Worm (Caenorhabditis elegans) whole organism, L3 larva: Measurements from ENCODE around the gene R03D7.15.
"Not testable (repeated sequence)": the region's sequence is repeated elsewhere in the genome, so short reads cannot be mapped to it uniquely, and the experiment has no call there.

ENCODE experiments used
- R02D3.7 ChIP-seq: fragments of 150-350 bp; optimal IDR thresholded peaks from 2 replicates; lab custom pipeline; 2014; ENCODE audit warnings: missing biosample characterization, missing genetic modification characterization
- ZK546.5 ChIP-seq: sonication (generic microtip); optimal IDR thresholded peaks from 2 replicates; lab custom pipeline; 2017; ENCODE audit warnings: missing biosample characterization, missing genetic modification characterization
- aly-2 ChIP-seq: fragments of 150-350 bp; optimal IDR thresholded peaks from 2 replicates; lab custom pipeline; 2014; ENCODE audit warnings: missing biosample characterization, missing genetic modification characterization
- ceh-16 ChIP-seq: sonication (generic microtip); optimal IDR thresholded peaks from 2 replicates; lab custom pipeline; 2017; ENCODE audit warnings: missing biosample characterization, missing genetic modification characterization
- ceh-28 ChIP-seq: fragments of 150-350 bp; optimal IDR thresholded peaks from 2 replicates; lab custom pipeline; 2014; ENCODE audit warnings: missing biosample characterization, missing genetic modification reagents, missing genetic modification characterization
- daf-12 ChIP-seq: fragments of 150-350 bp; optimal IDR thresholded peaks from 2 replicates; lab custom pipeline; 2014; ENCODE audit warnings: missing biosample characterization, missing genetic modification reagents, missing genetic modification characterization
- egl-5 ChIP-seq: fragments of 150-350 bp; optimal IDR thresholded peaks from 2 replicates; lab custom pipeline; 2017; ENCODE audit warnings: missing biosample characterization, missing genetic modification reagents, missing genetic modification characterization, inconsistent platforms
- elt-1 ChIP-seq: fragments of 150-350 bp; optimal IDR thresholded peaks from 2 replicates; lab custom pipeline; 2014; ENCODE audit warnings: missing biosample characterization, missing genetic modification characterization
- elt-2 ChIP-seq: sonication (generic microtip); optimal IDR thresholded peaks from 2 replicates; lab custom pipeline; 2016; ENCODE audit warnings: missing genetic modification reagents, mild to moderate bottlenecking, missing genetic modification characterization, missing compliant biosample characterization
- elt-3 ChIP-seq, 3 experiments: fragments of 150-350 bp in 1 of 3; sonication (generic microtip) in 2 of 3; optimal IDR thresholded peaks; 2 replicates in 2 of 3; 4 replicates in 1 of 3; lab custom pipeline; 2014 to 2017; ENCODE audit warnings: missing biosample characterization in 3 of 3, missing genetic modification characterization in 3 of 3
- fkh-10 ChIP-seq: sonication (generic microtip); optimal IDR thresholded peaks from 2 replicates; lab custom pipeline; 2017; ENCODE audit warnings: missing biosample characterization, missing genetic modification reagents, missing genetic modification characterization
- fkh-2 ChIP-seq: fragments of 150-350 bp; optimal IDR thresholded peaks from 2 replicates; lab custom pipeline; 2014; ENCODE audit warnings: missing biosample characterization, missing genetic modification reagents, missing genetic modification characterization
- fos-1 ChIP-seq: fragments of 150-350 bp; optimal IDR thresholded peaks from 2 replicates; lab custom pipeline; 2014; ENCODE audit warnings: missing biosample characterization, missing genetic modification characterization
- lin-15B ChIP-seq: fragments of 150-350 bp; optimal IDR thresholded peaks from 2 replicates; lab custom pipeline; 2014; ENCODE audit warnings: missing biosample characterization, missing genetic modification characterization
- lsy-12 ChIP-seq: sonication (generic microtip); optimal IDR thresholded peaks from 2 replicates; lab custom pipeline; 2016; ENCODE audit warnings: mild to moderate bottlenecking, missing genetic modification characterization, missing compliant biosample characterization
- nfya-1 ChIP-seq: sonication (generic microtip); optimal IDR thresholded peaks from 2 replicates; lab custom pipeline; 2017; ENCODE audit warnings: missing genetic modification characterization, mild to moderate bottlenecking, missing compliant biosample characterization, antibody characterized with exemption, moderate library complexity; ENCODE audit not compliant: insufficient read depth
- nhr-12 ChIP-seq: fragments of 150-350 bp; optimal IDR thresholded peaks from 2 replicates; lab custom pipeline; 2014; ENCODE audit warnings: missing biosample characterization, missing genetic modification characterization
- nhr-237 ChIP-seq: fragments of 150-350 bp; optimal IDR thresholded peaks from 2 replicates; lab custom pipeline; 2014; ENCODE audit warnings: missing biosample characterization, missing genetic modification characterization
- nhr-25 ChIP-seq: sonication (generic microtip); optimal IDR thresholded peaks from 2 replicates; lab custom pipeline; 2017; ENCODE audit warnings: missing biosample characterization, missing genetic modification characterization
- nhr-28 ChIP-seq: fragments of 150-350 bp; optimal IDR thresholded peaks from 2 replicates; lab custom pipeline; 2014; ENCODE audit warnings: missing biosample characterization, missing genetic modification characterization
- nhr-43 ChIP-seq: sonication (generic microtip); optimal IDR thresholded peaks from 2 replicates; lab custom pipeline; 2016; ENCODE audit warnings: mild to moderate bottlenecking, missing genetic modification characterization, missing compliant biosample characterization; ENCODE audit not compliant: poor library complexity, severe bottlenecking
- nhr-76 ChIP-seq: fragments of 150-350 bp; sonication (generic microtip); optimal IDR thresholded peaks from 5 replicates; lab custom pipeline; 2014; ENCODE audit warnings: missing biosample characterization, missing genetic modification characterization
- pha-4 ChIP-seq: fragments of 150-350 bp; optimal IDR thresholded peaks from 2 replicates; lab custom pipeline; 2014; ENCODE audit warnings: missing biosample characterization, missing genetic modification reagents, missing genetic modification characterization
- pqm-1 ChIP-seq: fragments of 150-350 bp; optimal IDR thresholded peaks from 2 replicates; lab custom pipeline; 2017; ENCODE audit warnings: missing biosample characterization, missing genetic modification characterization, inconsistent platforms
- sea-2 ChIP-seq: fragments of 150-350 bp; sonication (generic microtip); optimal IDR thresholded peaks from 4 replicates; lab custom pipeline; 2014; ENCODE audit warnings: missing biosample characterization, missing genetic modification reagents, missing genetic modification characterization
- unc-39 ChIP-seq: sonication (generic microtip); optimal IDR thresholded peaks from 4 replicates; lab custom pipeline; 2017; ENCODE audit warnings: missing biosample characterization, missing genetic modification characterization
- unc-62 ChIP-seq: fragments of 150-350 bp; sonication (generic microtip); optimal IDR thresholded peaks from 4 replicates; lab custom pipeline; 2014; ENCODE audit warnings: missing biosample characterization, missing genetic modification reagents, missing genetic modification characterization
- ztf-11 ChIP-seq: fragments of 150-350 bp; optimal IDR thresholded peaks from 2 replicates; lab custom pipeline; 2014; ENCODE audit warnings: missing biosample characterization, missing genetic modification characterization

R03D7.15 gene

ce11 chrII:10941918-10942317 lies at the start of gene R03D7.15:
Gene R03D7.15 (plus strand): TSS chrII:10942216.
- not testable (repeated sequence) for TF ChIP-seq pha-4, R02D3.7, ZK546.5 (tag; lab: Kevin White, UChicago)
- TF ChIP-seq, all 47 proteins: peak for 0; not testable (repeated sequence) for 47

ce11 chrII:10894996-10895395 lies 47.0 kb upstream of the R03D7.15 start, which contains the start of gene sra-10:
Gene sra-10 (minus strand): TSS chrII:10895096.
- TF ChIP-seq ceh-16 (tag; lab: Kevin White, UChicago) (no peak), unc-39 (tag; lab: Kevin White, UChicago) (no peak), ZK546.5 (tag; lab: Kevin White, UChicago) (no peak), ztf-11 (tag; lab: Kevin White, UChicago) (no peak), nhr-76 (tag; lab: Kevin White, UChicago) (no peak), nhr-25 (tag; lab: Kevin White, UChicago) (no peak)

DNA sequence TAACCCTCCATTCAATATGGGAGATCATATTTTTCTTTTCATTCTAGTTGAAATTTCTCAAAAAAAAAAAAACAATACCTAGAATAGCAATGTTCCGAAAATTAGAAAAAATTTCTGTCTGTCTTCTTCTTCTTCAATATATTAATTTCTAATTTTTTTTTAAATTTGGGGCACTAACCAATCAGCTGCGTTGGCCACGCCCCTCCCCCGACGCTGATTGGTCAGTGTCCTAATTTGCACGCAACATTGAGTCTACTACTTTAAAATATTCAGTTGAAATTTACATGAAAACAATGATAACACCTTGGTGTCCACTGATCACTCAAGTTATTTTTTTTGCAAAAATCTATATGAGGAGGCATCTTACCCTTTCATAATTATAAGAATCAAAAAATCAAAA lies 46.1 kb upstream of the R03D7.15 start:
- no peak for TF ChIP-seq nhr-28 (tag; lab: Kevin White, UChicago)
- peak; percentile 71 for TF ChIP-seq nfya-1
- TF ChIP-seq unc-62 (GFP tag; lab: Kevin White, UChicago): no peak

DNA sequence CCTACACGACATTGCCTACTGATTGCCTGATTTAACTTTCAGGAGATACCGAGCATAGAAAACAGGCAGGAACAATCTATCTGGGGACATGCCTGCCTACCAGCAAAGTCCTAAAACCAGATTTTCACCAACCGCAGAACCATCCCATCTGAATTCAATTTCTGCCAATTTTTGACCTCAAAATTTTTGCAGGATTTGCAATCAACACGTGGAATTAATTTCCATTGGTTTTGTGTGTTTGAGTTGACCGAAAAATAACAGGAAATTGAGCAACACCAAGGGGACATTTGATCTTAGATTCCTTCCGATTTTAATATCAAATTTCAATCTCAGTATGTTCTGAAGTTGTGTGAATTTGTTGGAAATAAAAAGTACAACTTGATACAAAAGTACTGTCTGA lies 43.0 kb upstream of the R03D7.15 start:
- TF ChIP-seq unc-62 (GFP tag; lab: Kevin White, UChicago) (no peak), nhr-28 (tag; lab: Kevin White, UChicago) (no peak), fos-1 (tag; lab: Kevin White, UChicago) (no peak), aly-2 (no peak), unc-39 (tag; lab: Kevin White, UChicago) (no peak), daf-12 (tag; lab: Kevin White, UChicago) (no peak), sea-2 (GFP tag; lab: Kevin White, UChicago) (no peak), elt-1 (tag; lab: Kevin White, UChicago) (no peak), pqm-1 (tag; lab: Kevin White, UChicago) (no peak), lin-15B (no peak)
- TF ChIP-seq, all 47 proteins: peak for 0

DNA sequence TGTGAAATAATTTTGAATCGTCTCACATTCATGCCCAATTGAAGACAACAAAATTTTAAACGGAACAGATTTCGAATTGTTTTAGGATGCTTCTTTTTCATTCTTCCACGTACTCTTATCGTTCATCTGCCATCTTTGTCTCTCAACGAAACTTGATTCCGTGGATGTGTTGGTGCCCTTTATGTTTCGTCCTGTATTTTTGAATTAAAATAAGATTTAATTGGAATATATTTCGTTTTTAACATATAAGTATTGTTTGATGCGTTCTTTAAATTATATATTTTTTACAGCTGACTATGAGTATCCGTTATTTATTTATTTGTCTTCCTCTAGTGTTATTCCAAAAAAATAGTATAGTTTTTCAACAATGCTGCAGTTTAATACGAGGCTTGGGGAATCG lies 39.9 kb upstream of the R03D7.15 start, which contains the start of gene gly-1:
gly-1 (minus strand) TSS at position 101 of the 400 bp plus-strand sequence.
- TF ChIP-seq fkh-2 (tag; lab: Kevin White, UChicago) (no peak), nhr-76 (tag; lab: Kevin White, UChicago) (no peak), nhr-43 (tag; lab: Kevin White, UChicago) (no peak), nhr-25 (tag; lab: Kevin White, UChicago) (no peak), fkh-10 (no peak), elt-2 (no peak), nhr-12 (no peak), lin-15B (no peak), pqm-1 (tag; lab: Kevin White, UChicago) (no peak), ceh-28 (tag; lab: Kevin White, UChicago) (no peak), unc-39 (tag; lab: Kevin White, UChicago) (no peak), nhr-237 (tag; lab: Kevin White, UChicago) (no peak), nhr-28 (tag; lab: Kevin White, UChicago) (no peak), ceh-16 (tag; lab: Kevin White, UChicago) (no peak), egl-5 (tag; lab: Kevin White, UChicago) (no peak), R02D3.7 (tag; lab: Kevin White, UChicago) (no peak)

ce11 chrII:10904379-10904778 lies 37.6 kb upstream of the R03D7.15 start, which contains the start of gene sra-12:
Gene sra-12 (minus strand): TSS chrII:10904479.
- TF ChIP-seq lin-15B; fkh-10; lsy-12 (tag; lab: Kevin White, UChicago): not testable (repeated sequence)

DNA sequence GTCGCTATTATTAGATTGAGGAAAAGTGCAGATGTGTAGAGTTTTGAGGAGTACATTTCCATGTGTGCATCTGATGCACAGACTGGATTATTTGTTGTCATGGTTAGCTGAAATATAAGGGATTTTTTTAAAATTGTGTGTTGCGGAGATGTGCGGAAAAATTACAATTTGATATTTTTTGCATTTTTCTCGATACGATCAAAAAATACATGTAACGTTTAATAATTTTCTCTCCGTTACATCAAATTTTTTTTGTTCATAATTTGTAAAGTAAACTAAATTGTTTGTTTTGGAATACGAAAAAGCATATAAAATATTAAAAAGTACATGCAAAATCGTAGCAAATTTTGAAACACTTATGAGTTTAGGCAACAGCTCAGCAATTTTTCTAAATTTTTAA lies 31.8 kb upstream of the R03D7.15 start, which contains the start of gene sra-11:
sra-11 (minus strand) TSS at position 101 of the 400 bp plus-strand sequence.
- TF ChIP-seq lin-15B (no peak), elt-2 (no peak), elt-3 (tag; optimal IDR thresholded peaks at IDR 0.05; lab: Kevin White, UChicago) (no peak)
